Fruit fly (Drosophila melanogaster): ENCODE measurements around the gene Spt3.

Spt3 gene

DNA sequence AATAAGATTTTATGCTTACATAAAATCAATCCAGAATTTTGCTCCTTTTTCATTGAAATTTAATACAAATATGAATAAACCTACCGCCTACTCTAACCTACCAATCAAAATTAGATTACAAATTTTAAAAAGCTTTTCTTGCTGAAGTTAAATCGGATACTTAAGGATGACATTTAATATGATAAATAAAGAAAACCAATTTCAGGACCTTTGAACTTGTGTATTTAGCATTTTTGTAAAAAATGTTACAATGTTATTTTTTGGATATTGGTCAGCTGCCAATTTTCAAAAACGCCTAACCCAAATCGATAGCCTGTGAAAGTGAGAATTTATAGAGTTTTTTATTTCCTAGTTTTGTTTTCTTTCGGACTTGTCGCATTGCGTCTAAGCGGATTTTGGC is 32.2 kb downstream of the Spt3 start, which contains the start of gene CG14739:
Gene CG14739 (minus strand): TSS at position 101 of the 400 bp plus-strand sequence.
- TF ChIP-seq OdsH (GFP tag; optimal IDR thresholded peaks at IDR 0.05) = no peak
- no peak for TF ChIP-seq Dif (GFP tag; optimal IDR thresholded peaks at IDR 0.05; ENCODE audit: partially characterized antibody)
- no peak for TF ChIP-seq tai (GFP tag; optimal IDR thresholded peaks at IDR 0.05)
- no peak for TF ChIP-seq dsf (GFP tag; optimal IDR thresholded peaks at IDR 0.05; ENCODE audit: borderline replicate concordance)
- no peak for TF ChIP-seq Myc (optimal IDR thresholded peaks at IDR 0.05)
- no peak for TF ChIP-seq Hr78 (GFP tag; optimal IDR thresholded peaks at IDR 0.05)
- TF ChIP-seq Hr83 (GFP tag; optimal IDR thresholded peaks at IDR 0.05; ENCODE audit: poor library complexity, severe bottlenecking) = no peak
- TF ChIP-seq foxo (GFP tag; optimal IDR thresholded peaks at IDR 0.05) = no peak
- TF ChIP-seq Vsx2 (GFP tag; optimal IDR thresholded peaks at IDR 0.05; ENCODE audit: partially characterized antibody) = no peak
- TF ChIP-seq Dfd (GFP tag; optimal IDR thresholded peaks at IDR 0.05) = no peak
- no peak for TF ChIP-seq CG9705 (GFP tag; optimal IDR thresholded peaks at IDR 0.05)
- TF ChIP-seq Abd-B (GFP tag; optimal IDR thresholded peaks at IDR 0.05) = no peak
- TF ChIP-seq br (GFP tag; optimal IDR thresholded peaks at IDR 0.05) = no peak
- TF ChIP-seq dmrt93B (GFP tag; optimal IDR thresholded peaks at IDR 0.05) = no peak
- TF ChIP-seq CrebA (GFP tag; optimal IDR thresholded peaks at IDR 0.05; ENCODE audit: borderline replicate concordance) = no peak
- TF ChIP-seq jim (GFP tag; optimal IDR thresholded peaks at IDR 0.05) = no peak
- no peak for TF ChIP-seq sage (GFP tag; optimal IDR thresholded peaks at IDR 0.05)
- TF ChIP-seq lola (GFP tag; optimal IDR thresholded peaks at IDR 0.05) = no peak
- TF ChIP-seq dl (GFP tag; optimal IDR thresholded peaks at IDR 0.05; ENCODE audit: insufficient read depth in 1 of 2, partially characterized antibody in 2 of 2) = no peak

DNA sequence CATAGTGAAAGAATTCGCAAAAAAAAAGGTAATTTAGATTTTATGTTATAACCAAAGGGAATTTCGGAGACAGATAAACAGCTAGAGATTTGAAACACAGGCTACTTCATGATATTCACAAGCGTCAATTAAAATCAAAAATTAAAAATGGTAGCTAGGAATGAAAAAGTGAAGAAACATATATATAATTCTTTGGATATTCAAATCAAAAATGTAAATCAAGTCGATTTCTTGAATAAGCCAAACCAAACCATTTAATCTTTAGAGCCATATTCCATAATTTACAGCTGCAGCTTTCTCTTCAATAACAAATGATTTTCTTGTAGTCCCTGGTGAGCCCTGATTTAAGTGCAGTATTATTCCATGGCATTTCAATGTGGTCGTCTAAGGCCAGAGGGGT is 45.9 kb downstream of the Spt3 start, which contains the start of gene CG14740:
Gene CG14740 (minus strand): TSS at position 101 of the 400 bp plus-strand sequence.
- TF ChIP-seq pan (optimal IDR thresholded peaks at IDR 0.05) = no peak
- no peak for TF ChIP-seq Myc (optimal IDR thresholded peaks at IDR 0.05)
- no peak for TF ChIP-seq Mio (GFP tag; optimal IDR thresholded peaks at IDR 0.05)
- no peak for TF ChIP-seq dl (GFP tag; optimal IDR thresholded peaks at IDR 0.05; ENCODE audit: insufficient read depth in 1 of 2, partially characterized antibody in 2 of 2)
- TF ChIP-seq tai (GFP tag; optimal IDR thresholded peaks at IDR 0.05) = no peak
- no peak for TF ChIP-seq dsf (GFP tag; optimal IDR thresholded peaks at IDR 0.05; ENCODE audit: borderline replicate concordance)
- no peak for TF ChIP-seq CG9705 (GFP tag; optimal IDR thresholded peaks at IDR 0.05)
- no peak for TF ChIP-seq CG32264 (GFP tag; optimal IDR thresholded peaks at IDR 0.05)
- TF ChIP-seq h (GFP tag; optimal IDR thresholded peaks at IDR 0.05) = no peak
